Fruit fly (Drosophila melanogaster) whole organism: Measurements from ENCODE around the gene rdgA.

ENCODE experiments used
- CG8478 ChIP-seq: fragments of >200 bp; optimal IDR thresholded peaks from 2 replicates; lab custom pipeline; 2018; ENCODE audit warnings: inconsistent platforms
- Dll ChIP-seq: fragments of >200 bp; optimal IDR thresholded peaks from 2 replicates; lab custom pipeline; 2017
- EcR ChIP-seq, 2 experiments: fragments of >200 bp; optimal IDR thresholded peaks; 2 replicates each; lab custom pipeline; 2017; ENCODE audit warnings: missing biosample characterization in 2 of 2, missing genetic modification characterization in 2 of 2, missing genetic modification reagents in 2 of 2
- pan ChIP-seq: fragments of >200 bp; optimal IDR thresholded peaks from 2 replicates; lab custom pipeline; 2017
- psq ChIP-seq: fragments of >200 bp; optimal IDR thresholded peaks from 2 replicates; lab custom pipeline; 2017
- usp ChIP-seq: fragments of >200 bp; optimal IDR thresholded peaks from 2 replicates; lab custom pipeline; 2017; ENCODE audit warnings: missing biosample characterization, missing genetic modification characterization, mixed read lengths

rdgA gene

DNA sequence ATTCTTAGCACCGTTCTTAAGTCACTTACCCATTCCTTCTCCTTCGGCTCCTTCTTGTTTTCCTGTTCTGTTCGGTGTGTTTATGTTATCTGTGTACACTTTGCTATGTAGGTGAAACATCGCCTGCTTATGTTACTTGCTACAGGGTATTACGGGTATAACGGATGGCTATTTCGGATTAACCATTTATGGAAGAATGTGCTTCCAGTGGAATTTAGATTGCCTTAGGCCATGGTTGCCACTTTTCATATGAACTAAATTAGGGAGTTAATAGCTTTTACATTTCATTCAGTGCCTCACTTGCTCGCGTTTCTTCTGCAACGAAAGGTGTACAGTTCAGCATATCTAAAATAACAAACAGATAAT lies 141.5 kb downstream of the rdgA start:
- no peak for TF ChIP-seq Dll (lab: Kevin White, UChicago)
- no peak for TF ChIP-seq EcR (GFP tag; optimal IDR thresholded peaks at IDR 0.05; lab: Kevin White, UChicago)
- TF ChIP-seq pan (lab: Kevin White, UChicago), result no peak
- no peak for TF ChIP-seq CG8478 (lab: Kevin White, UChicago)
- TF ChIP-seq psq (lab: Kevin White, UChicago), result no peak
- no peak for TF ChIP-seq usp

DNA sequence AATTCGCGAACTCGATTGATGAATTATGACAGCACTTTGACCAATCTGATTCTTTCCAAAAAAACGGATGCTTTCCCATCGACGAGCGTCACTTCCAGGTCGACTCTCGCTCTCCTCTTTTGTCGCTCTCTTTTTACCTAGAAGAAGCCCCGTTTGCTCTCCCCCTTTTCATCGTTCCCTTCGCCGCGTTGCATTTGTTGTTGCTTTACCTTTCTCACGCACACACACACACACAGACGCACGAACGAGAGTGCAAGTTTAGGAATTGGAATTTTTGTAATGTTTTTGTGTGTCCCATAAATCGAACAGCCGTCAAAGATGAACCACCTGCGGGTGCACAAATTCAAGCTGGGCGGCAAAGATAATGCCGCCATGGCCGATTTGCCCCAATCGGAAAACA lies 142.1 kb downstream of the rdgA start:
- no peak for TF ChIP-seq Dll (lab: Kevin White, UChicago)
- TF ChIP-seq psq (lab: Kevin White, UChicago), result no peak
- no peak for TF ChIP-seq EcR (GFP tag; optimal IDR thresholded peaks at IDR 0.05; lab: Kevin White, UChicago)
- TF ChIP-seq CG8478 (lab: Kevin White, UChicago), result no peak
- no peak for TF ChIP-seq usp
- TF ChIP-seq pan (lab: Kevin White, UChicago), result no peak

DNA sequence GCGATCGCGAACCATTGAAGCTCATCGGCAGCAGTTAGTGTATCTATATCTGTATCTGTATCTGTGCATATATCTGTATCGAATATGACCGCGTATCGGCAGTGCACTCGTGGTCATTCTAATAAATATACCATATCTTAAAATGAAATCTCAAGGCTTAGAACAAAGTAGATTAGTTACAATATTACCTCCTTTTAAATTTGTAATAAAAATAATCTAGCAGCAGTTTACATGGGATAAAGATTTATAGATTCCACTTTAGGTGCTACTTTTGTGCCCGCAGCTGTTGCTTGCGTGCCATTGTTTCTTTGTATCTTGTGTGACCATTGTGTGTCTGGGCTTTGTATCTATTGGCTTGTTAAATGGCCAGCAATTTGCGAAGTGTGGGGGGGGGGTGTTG lies 153.2 kb downstream of the rdgA start:
- TF ChIP-seq Dll (lab: Kevin White, UChicago) (no peak), pan (lab: Kevin White, UChicago) (no peak), CG8478 (lab: Kevin White, UChicago) (no peak), usp (no peak), psq (lab: Kevin White, UChicago) (no peak), EcR (GFP tag; optimal IDR thresholded peaks at IDR 0.05; lab: Kevin White, UChicago) (no peak)

DNA sequence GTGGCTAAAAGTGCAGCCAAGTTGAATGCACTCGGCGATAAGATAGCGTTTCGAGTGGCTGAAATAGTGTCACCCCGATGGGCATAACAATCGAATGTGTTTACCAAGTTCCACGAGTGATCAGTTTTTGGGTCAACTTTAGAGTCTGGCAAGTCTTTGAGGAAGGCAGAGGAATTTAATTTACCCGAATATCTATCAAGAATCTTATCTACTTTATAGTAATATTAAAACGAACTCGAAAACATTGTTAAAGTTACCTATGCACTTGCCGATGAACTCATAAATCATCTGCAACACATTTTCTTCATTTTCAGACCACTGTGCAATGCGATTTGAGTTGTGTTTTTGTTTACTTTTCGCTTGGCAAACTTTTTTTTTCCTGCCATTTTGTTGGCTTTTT lies 154.4 kb downstream of the rdgA start:
- TF ChIP-seq pan (lab: Kevin White, UChicago), result no peak
- TF ChIP-seq CG8478 (lab: Kevin White, UChicago), result no peak
- no peak for TF ChIP-seq usp
- TF ChIP-seq EcR (GFP tag; optimal IDR thresholded peaks at IDR 0.05; lab: Kevin White, UChicago), result no peak
- TF ChIP-seq psq (lab: Kevin White, UChicago), result no peak
- no peak for TF ChIP-seq Dll (lab: Kevin White, UChicago)

DNA sequence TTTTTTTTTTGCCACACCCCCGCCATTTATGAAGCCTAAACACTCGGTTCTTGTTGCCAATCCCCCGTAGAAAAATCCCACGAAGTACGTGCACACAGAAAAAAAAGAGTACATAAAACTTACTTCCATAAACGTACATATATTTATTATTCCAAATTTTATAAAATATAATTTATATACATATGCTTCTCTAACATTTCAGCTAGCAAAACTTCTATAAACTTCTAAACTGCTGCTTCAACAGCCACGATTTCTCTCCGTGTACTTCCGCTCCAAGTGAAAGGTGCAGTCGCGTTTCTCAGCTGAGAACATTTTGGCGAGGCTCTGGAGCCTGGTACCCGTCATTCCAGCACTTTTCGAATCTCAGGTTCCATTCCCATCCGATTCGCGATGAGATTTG lies 155.8 kb downstream of the rdgA start:
- TF ChIP-seq usp (no peak), CG8478 (lab: Kevin White, UChicago) (no peak), pan (lab: Kevin White, UChicago) (no peak), Dll (lab: Kevin White, UChicago) (no peak), psq (lab: Kevin White, UChicago) (no peak)

DNA sequence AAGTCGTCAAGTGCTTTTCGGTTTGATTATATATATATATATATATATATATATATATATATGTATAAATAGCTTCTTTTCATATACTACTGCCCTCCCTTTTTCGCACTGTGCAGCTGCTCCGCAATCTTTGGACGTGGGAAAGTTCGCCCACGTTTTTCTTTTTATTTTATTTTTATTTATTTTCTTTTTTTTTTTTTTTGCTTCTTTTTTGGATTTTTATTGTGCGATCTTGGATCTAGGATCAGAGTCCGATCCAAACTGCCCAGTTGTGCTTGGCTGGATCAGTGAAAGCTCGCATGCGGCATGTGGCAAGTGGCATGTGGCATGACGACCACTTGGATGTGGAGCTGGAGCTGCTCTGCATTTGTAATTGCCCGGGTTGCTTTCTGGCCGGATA lies 156.6 kb downstream of the rdgA start:
- TF ChIP-seq usp (no peak), EcR (GFP tag; optimal IDR thresholded peaks at IDR 0.05; lab: Kevin White, UChicago) (no peak), pan (lab: Kevin White, UChicago) (no peak), psq (lab: Kevin White, UChicago) (no peak), Dll (lab: Kevin White, UChicago) (no peak)

DNA sequence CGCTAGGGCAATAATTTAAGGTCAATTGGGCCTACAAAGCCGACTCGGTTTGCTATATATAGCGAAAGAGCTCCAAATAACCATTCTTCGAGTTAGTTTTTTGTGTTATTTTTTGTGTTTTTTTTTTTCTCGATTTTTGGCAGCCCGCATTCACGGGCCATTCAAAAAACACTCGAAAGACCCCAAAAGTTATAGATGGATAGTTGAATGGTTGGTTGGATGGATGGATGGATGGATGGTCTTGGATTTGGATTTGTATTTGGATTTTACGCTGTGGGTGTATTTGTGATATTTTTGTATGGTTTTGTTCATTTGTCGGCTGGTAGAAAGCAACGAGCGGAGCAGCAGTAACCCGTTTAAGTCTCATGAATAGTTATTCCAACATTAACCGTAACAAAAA lies 157.2 kb downstream of the rdgA start:
- TF ChIP-seq CG8478 (lab: Kevin White, UChicago), result no peak
- TF ChIP-seq usp, result no peak
- TF ChIP-seq psq (lab: Kevin White, UChicago), result no peak
- no peak for TF ChIP-seq EcR (GFP tag; optimal IDR thresholded peaks at IDR 0.05; lab: Kevin White, UChicago)
- TF ChIP-seq Dll (lab: Kevin White, UChicago), result no peak
- no peak for TF ChIP-seq pan (lab: Kevin White, UChicago)

DNA sequence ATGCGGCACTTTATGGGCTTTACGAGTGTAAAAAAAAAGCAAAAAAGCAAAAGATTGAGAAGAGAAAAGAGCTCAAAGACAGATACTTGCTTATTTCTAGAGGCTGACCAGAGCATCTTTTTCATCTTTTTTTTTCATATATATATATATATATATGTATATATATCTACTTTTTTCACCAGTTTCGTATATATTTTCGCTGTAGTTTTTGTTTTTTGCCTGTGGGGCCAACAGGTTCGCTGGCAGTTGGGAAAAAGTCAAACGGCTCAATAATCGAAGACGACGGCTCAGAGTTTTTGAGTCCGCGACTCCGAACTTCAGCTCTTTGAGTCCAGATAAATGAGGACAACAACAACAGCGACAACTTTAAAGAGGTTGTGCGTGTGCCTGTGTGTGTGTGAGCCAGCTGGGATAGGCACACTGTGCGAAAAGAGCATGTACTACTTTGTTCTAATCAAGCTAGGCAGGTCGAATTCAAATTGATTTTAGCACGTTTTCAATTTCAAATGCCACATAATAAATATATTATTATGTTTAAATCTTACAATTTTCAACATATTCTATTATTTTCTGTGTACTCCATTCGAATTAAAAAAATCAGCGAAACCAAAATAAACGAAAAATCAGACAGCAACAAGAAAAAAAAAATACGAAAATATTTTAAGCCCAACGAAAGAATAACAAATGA lies 160.1 kb downstream of the rdgA start:
- no peak for TF ChIP-seq pan (lab: Kevin White, UChicago)
- TF ChIP-seq psq (lab: Kevin White, UChicago), result no peak
- no peak for TF ChIP-seq CG8478 (lab: Kevin White, UChicago)
- TF ChIP-seq usp, result no peak
- no peak for TF ChIP-seq Dll (lab: Kevin White, UChicago)
- TF ChIP-seq EcR (GFP tag; optimal IDR thresholded peaks at IDR 0.05; lab: Kevin White, UChicago), result no peak

DNA sequence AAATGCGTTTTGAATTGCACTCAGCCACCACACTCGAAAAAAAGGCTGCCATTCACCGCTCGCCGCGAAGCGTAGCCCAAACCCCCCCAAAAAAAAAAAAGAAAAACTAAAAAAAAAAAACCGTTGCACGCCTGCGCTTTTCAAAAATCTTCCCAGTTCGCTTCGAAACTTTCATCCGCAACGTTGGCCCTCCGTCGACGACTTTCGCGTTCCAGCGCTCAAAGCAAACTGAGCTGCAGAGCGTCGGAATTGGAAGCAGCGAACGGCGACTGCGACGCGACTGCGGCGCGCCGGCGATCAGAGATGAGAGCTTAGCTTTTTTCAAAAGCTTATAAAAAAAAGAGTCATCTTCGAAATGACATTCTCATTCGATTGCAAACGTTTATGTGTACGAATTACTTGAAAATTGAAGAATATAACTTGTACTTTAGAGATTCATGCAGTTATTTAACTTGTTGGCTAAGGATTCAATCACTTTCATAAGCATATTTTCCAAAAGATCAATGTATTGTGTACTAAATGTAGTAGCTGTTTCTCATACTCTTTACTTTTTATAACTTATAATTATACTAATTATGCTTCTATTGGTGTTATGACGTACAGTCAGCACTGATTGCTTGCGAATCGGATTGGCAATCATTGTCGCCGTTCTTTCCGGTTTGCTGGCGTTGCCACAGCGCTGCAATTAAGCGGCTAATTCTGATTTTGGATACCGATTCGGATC lies 161.0 kb downstream of the rdgA start, which contains the start of gene CG15365:
CG15365 (minus strand) TSS at position 230 of the 724 bp plus-strand sequence.
- no peak for TF ChIP-seq usp
- TF ChIP-seq EcR (GFP tag; optimal IDR thresholded peaks at IDR 0.05; lab: Kevin White, UChicago), result no peak
- no peak for TF ChIP-seq psq (lab: Kevin White, UChicago)
- TF ChIP-seq CG8478 (lab: Kevin White, UChicago), result no peak
- TF ChIP-seq pan (lab: Kevin White, UChicago), result no peak
- no peak for TF ChIP-seq Dll (lab: Kevin White, UChicago)

DNA sequence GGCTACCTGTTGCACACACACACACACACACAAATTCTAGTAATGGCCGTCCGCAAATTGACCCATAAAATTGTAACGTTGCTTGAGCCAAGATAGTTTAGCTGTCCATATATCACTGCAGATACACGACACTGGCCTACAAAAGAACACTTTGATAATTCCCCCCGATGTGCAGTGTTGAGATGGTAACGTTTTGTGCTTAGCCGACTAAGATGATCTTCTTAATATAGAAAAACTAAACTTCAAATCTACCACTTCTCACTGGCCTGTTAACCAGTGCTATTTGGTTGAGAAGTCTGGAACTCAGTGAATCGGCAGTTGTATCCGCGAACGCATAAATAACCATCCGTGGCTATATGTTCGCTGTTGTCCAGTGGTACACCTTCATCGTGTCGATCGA lies 162.0 kb downstream of the rdgA start:
- no peak for TF ChIP-seq CG8478 (lab: Kevin White, UChicago)
- TF ChIP-seq usp, result no peak
- TF ChIP-seq pan (lab: Kevin White, UChicago), result no peak
- TF ChIP-seq EcR (GFP tag; optimal IDR thresholded peaks at IDR 0.05; lab: Kevin White, UChicago), result no peak
- TF ChIP-seq Dll (lab: Kevin White, UChicago), result no peak
- no peak for TF ChIP-seq psq (lab: Kevin White, UChicago)

DNA sequence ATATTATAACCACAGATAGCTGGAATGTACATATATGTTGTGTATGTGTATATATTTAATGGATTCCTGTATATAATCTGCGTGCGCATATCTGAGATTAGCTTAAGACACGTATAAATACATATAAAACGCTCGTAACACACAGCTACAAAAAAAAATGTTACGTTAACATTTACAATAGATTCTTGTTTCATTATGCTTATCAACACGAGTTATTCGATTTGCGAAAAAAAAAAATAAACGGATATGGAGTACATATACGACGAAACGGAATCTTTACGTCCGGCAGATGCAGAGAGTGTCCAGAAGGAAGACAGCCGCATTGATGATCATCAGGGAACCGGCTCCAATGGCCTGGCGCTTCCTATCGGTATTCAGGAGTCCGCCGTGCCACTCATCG lies 164.4 kb downstream of the rdgA start, which contains the start of gene CG10970:
CG10970 (minus strand) TSS at position 101 of the 400 bp plus-strand sequence.
- no peak for TF ChIP-seq Dll (lab: Kevin White, UChicago)
- TF ChIP-seq EcR (GFP tag; optimal IDR thresholded peaks at IDR 0.05; lab: Kevin White, UChicago), result no peak
- no peak for TF ChIP-seq pan (lab: Kevin White, UChicago)
- no peak for TF ChIP-seq CG8478 (lab: Kevin White, UChicago)
- no peak for TF ChIP-seq usp
- no peak for TF ChIP-seq psq (lab: Kevin White, UChicago)
